Fruit fly (Drosophila melanogaster) Kc167 (cell line): ENCODE results near the gene CG14316.

Experiments
- Myc ChIP-seq: fragments of >200 bp; optimal IDR thresholded peaks from 2 replicates; lab custom pipeline; 2017; ENCODE audit warnings: missing external identifiers
- Sin3A ChIP-seq: fragments of >200 bp; optimal IDR thresholded peaks from 2 replicates; lab custom pipeline; 2018; ENCODE audit warnings: missing external identifiers
- h ChIP-seq: fragments of >200 bp; optimal IDR thresholded peaks from 3 replicates; lab custom pipeline; 2018; ENCODE audit warnings: missing external identifiers
- insv ChIP-seq: fragments of >200 bp; optimal IDR thresholded peaks from 3 replicates; lab custom pipeline; 2018; ENCODE audit warnings: missing external identifiers
- psq ChIP-seq: fragments of >200 bp; optimal IDR thresholded peaks from 2 replicates; lab custom pipeline; 2017; ENCODE audit warnings: missing external identifiers
- ttk ChIP-seq: sonication (Bioruptor generic); optimal IDR thresholded peaks from 2 replicates; lab custom pipeline; 2017; ENCODE audit warnings: missing external identifiers

The CG14316 gene

dm6 chr3R:18151820-18152219 lies at the start of gene CG14316:
TSS of gene CG14316 (plus strand) at chr3R:18152120.
- TF ChIP-seq ttk = no peak
- TF ChIP-seq psq = no peak
- no peak for TF ChIP-seq insv (lab: Kevin White, UChicago)
- TF ChIP-seq Sin3A (lab: Kevin White, UChicago) = no peak
- no peak for TF ChIP-seq Myc (lab: Kevin White, UChicago)
- no peak for TF ChIP-seq h (lab: Kevin White, UChicago)

- no peak for TF ChIP-seq Sin3A (lab: Kevin White, UChicago)
- TF ChIP-seq psq = no peak
- TF ChIP-seq h (lab: Kevin White, UChicago) = no peak
- TF ChIP-seq Myc (lab: Kevin White, UChicago) = no peak
- TF ChIP-seq insv (lab: Kevin White, UChicago) = no peak
- TF ChIP-seq ttk = no peak
Measured at dm6 chr3R:18103196-18103809, 48.6 kb upstream of the CG14316 start.

dm6 chr3R:18104261-18104792 lies 47.6 kb upstream of the CG14316 start:
- TF ChIP-seq insv (lab: Kevin White, UChicago) (no peak), ttk (no peak), Sin3A (lab: Kevin White, UChicago) (no peak), Myc (lab: Kevin White, UChicago) (no peak), h (lab: Kevin White, UChicago) (no peak)

- TF ChIP-seq h (lab: Kevin White, UChicago) (no peak), Sin3A (lab: Kevin White, UChicago) (no peak), Myc (lab: Kevin White, UChicago) (no peak), psq (no peak), insv (lab: Kevin White, UChicago) (no peak), ttk (no peak)
Measured at dm6 chr3R:18106136-18106535, 45.8 kb upstream of the CG14316 start.

- no peak for TF ChIP-seq ttk
- TF ChIP-seq insv (lab: Kevin White, UChicago) = no peak
- TF ChIP-seq psq = no peak
- no peak for TF ChIP-seq Myc (lab: Kevin White, UChicago)
- TF ChIP-seq Sin3A (lab: Kevin White, UChicago) = no peak
- TF ChIP-seq h (lab: Kevin White, UChicago) = no peak
Measured at dm6 chr3R:18107575-18107974, 44.3 kb upstream of the CG14316 start.

dm6 chr3R:18108442-18108841 lies 43.5 kb upstream of the CG14316 start:
- no peak for TF ChIP-seq Sin3A (lab: Kevin White, UChicago)
- TF ChIP-seq Myc (lab: Kevin White, UChicago) = no peak
- no peak for TF ChIP-seq h (lab: Kevin White, UChicago)
- no peak for TF ChIP-seq psq
- no peak for TF ChIP-seq insv (lab: Kevin White, UChicago)
- no peak for TF ChIP-seq ttk

- TF ChIP-seq insv (lab: Kevin White, UChicago) = no peak
- no peak for TF ChIP-seq psq
- TF ChIP-seq ttk = no peak
- no peak for TF ChIP-seq h (lab: Kevin White, UChicago)
- no peak for TF ChIP-seq Myc (lab: Kevin White, UChicago)
Measured at dm6 chr3R:18111709-18112110, 40.2 kb upstream of the CG14316 start.

dm6 chr3R:18114834-18115233 lies 37.1 kb upstream of the CG14316 start:
- TF ChIP-seq insv (lab: Kevin White, UChicago) (no peak), ttk (no peak), Sin3A (lab: Kevin White, UChicago) (no peak), Myc (lab: Kevin White, UChicago) (no peak), psq (no peak), h (lab: Kevin White, UChicago) (no peak)

dm6 chr3R:18117525-18117924 lies 34.4 kb upstream of the CG14316 start:
- TF ChIP-seq psq (no peak), ttk (no peak)

dm6 chr3R:18118239-18118638 lies 33.7 kb upstream of the CG14316 start:
- TF ChIP-seq insv (lab: Kevin White, UChicago) = no peak
- no peak for TF ChIP-seq h (lab: Kevin White, UChicago)
- TF ChIP-seq Sin3A (lab: Kevin White, UChicago) = no peak
- no peak for TF ChIP-seq ttk
- no peak for TF ChIP-seq Myc (lab: Kevin White, UChicago)
- TF ChIP-seq psq = no peak

dm6 chr3R:18118695-18119094 lies 33.2 kb upstream of the CG14316 start:
- TF ChIP-seq h (lab: Kevin White, UChicago) (no peak), Sin3A (lab: Kevin White, UChicago) (no peak), psq (no peak), ttk (no peak), Myc (lab: Kevin White, UChicago) (no peak), insv (lab: Kevin White, UChicago) (no peak)

- TF ChIP-seq ttk = no peak
- no peak for TF ChIP-seq Sin3A (lab: Kevin White, UChicago)
- no peak for TF ChIP-seq Myc (lab: Kevin White, UChicago)
- TF ChIP-seq insv (lab: Kevin White, UChicago) = no peak
- TF ChIP-seq psq = no peak
- TF ChIP-seq h (lab: Kevin White, UChicago) = no peak
Measured at dm6 chr3R:18121385-18122151, 30.4 kb upstream of the CG14316 start.
